Worm (Caenorhabditis elegans): Measurements from ENCODE around the gene C55A1.7.
"Not testable (repeated sequence)": the region's sequence is repeated elsewhere in the genome, so short reads cannot be mapped to it uniquely, and the experiment has no call there.

- not testable (repeated sequence) for TF ChIP-seq him-1, dao-5 (tag; optimal IDR thresholded peaks at IDR 0.05)
Observed at ce11 chrV:15599762-15600161, 47.7 kb downstream of the C55A1.7 start, which contains the start of gene B0391.14.
